Worm (Caenorhabditis elegans) whole organism, mixed stage, embryonic: Measurements from ENCODE around the gene K09C6.8.
"Not testable (repeated sequence)": the region's sequence is repeated elsewhere in the genome, so short reads cannot be mapped to it uniquely, and the experiment has no call there.

Source experiments
- bed-3 ChIP-seq: fragments of 200-800 bp; sonication (Bioruptor generic); optimal IDR thresholded peaks from 3 replicates; lab custom pipeline; 2018; ENCODE audit warnings: mild to moderate bottlenecking, missing genetic modification characterization, moderate library complexity, missing compliant biosample characterization
- blmp-1 ChIP-seq: fragments of 150-350 bp; optimal IDR thresholded peaks from 2 replicates; lab custom pipeline; 2014; ENCODE audit warnings: missing biosample characterization, missing genetic modification characterization
- ceh-39 ChIP-seq: fragments of 150-350 bp; optimal IDR thresholded peaks from 2 replicates; lab custom pipeline; 2014; ENCODE audit warnings: missing biosample characterization, missing genetic modification characterization
- ceh-83 ChIP-seq: fragments of 200-800 bp; sonication (Bioruptor generic); optimal IDR thresholded peaks from 2 replicates; lab custom pipeline; 2018; ENCODE audit warnings: mild to moderate bottlenecking, missing genetic modification characterization, missing compliant biosample characterization
- ces-1 ChIP-seq: fragments of 150-350 bp; optimal IDR thresholded peaks from 2 replicates; lab custom pipeline; 2014; ENCODE audit warnings: missing biosample characterization, missing genetic modification reagents, missing genetic modification characterization
- cnd-1 ChIP-seq: fragments of 200-800 bp; sonication (Bioruptor generic); optimal IDR thresholded peaks from 2 replicates; lab custom pipeline; 2018; ENCODE audit warnings: mild to moderate bottlenecking, missing genetic modification characterization, missing compliant biosample characterization
- drap-1 ChIP-seq: fragments of 200-800 bp; sonication (Bioruptor generic); optimal IDR thresholded peaks from 3 replicates; lab custom pipeline; 2018; ENCODE audit warnings: mild to moderate bottlenecking, missing genetic modification characterization, missing compliant biosample characterization
- elt-1 ChIP-seq: sonication (generic microtip); optimal IDR thresholded peaks from 2 replicates; lab custom pipeline; 2017; ENCODE audit warnings: missing genetic modification characterization, mild to moderate bottlenecking, missing compliant biosample characterization, antibody characterized with exemption, moderate library complexity, borderline replicate concordance; ENCODE audit not compliant: insufficient read depth
- elt-3 ChIP-seq: fragments of 150-350 bp; optimal IDR thresholded peaks from 2 replicates; lab custom pipeline; 2014; ENCODE audit warnings: missing biosample characterization, missing genetic modification characterization
- ham-2 ChIP-seq: fragments of 200-800 bp; sonication (Bioruptor generic); optimal IDR thresholded peaks from 2 replicates; lab custom pipeline; 2018; ENCODE audit warnings: mild to moderate bottlenecking, missing genetic modification characterization, missing compliant biosample characterization
- hlh-1 ChIP-seq: fragments of 150-350 bp; optimal IDR thresholded peaks from 2 replicates; lab custom pipeline; 2014; ENCODE audit warnings: missing biosample characterization, missing genetic modification reagents, missing genetic modification characterization
- lin-13 ChIP-seq: fragments of 150-350 bp; optimal IDR thresholded peaks from 2 replicates; lab custom pipeline; 2014; ENCODE audit warnings: missing biosample characterization, missing genetic modification characterization
- lin-32 ChIP-seq: fragments of 200-800 bp; sonication (Bioruptor generic); optimal IDR thresholded peaks from 2 replicates; lab custom pipeline; 2018; ENCODE audit warnings: mild to moderate bottlenecking, missing genetic modification characterization, missing compliant biosample characterization
- mab-5 ChIP-seq: fragments of 150-350 bp; optimal IDR thresholded peaks from 2 replicates; lab custom pipeline; 2014; ENCODE audit warnings: missing biosample characterization, missing genetic modification characterization
- mep-1 ChIP-seq: fragments of 150-350 bp; optimal IDR thresholded peaks from 2 replicates; lab custom pipeline; 2017; ENCODE audit warnings: missing biosample characterization, missing genetic modification reagents, missing genetic modification characterization, inconsistent platforms
- mls-2 ChIP-seq: sonication (generic microtip); optimal IDR thresholded peaks from 2 replicates; lab custom pipeline; 2016; ENCODE audit warnings: mild to moderate bottlenecking, missing genetic modification characterization, moderate library complexity, missing compliant biosample characterization
- nhr-12 ChIP-seq: fragments of 150-350 bp; optimal IDR thresholded peaks from 2 replicates; lab custom pipeline; 2014; ENCODE audit warnings: missing biosample characterization, missing genetic modification characterization
- nhr-2 ChIP-seq: fragments of 150-350 bp; optimal IDR thresholded peaks from 2 replicates; lab custom pipeline; 2014; ENCODE audit warnings: missing biosample characterization, missing genetic modification characterization
- nhr-237 ChIP-seq: fragments of 150-350 bp; optimal IDR thresholded peaks from 2 replicates; lab custom pipeline; 2014; ENCODE audit warnings: missing biosample characterization, missing genetic modification characterization
- nhr-28 ChIP-seq: fragments of 150-350 bp; optimal IDR thresholded peaks from 2 replicates; lab custom pipeline; 2014; ENCODE audit warnings: missing biosample characterization, missing genetic modification characterization
- nhr-76 ChIP-seq: sonication (generic microtip); optimal IDR thresholded peaks from 2 replicates; lab custom pipeline; 2017; ENCODE audit warnings: missing biosample characterization, missing genetic modification characterization
- pha-4 ChIP-seq: fragments of 150-350 bp; optimal IDR thresholded peaks from 2 replicates; lab custom pipeline; 2018; ENCODE audit warnings: missing biosample characterization, missing genetic modification reagents, missing genetic modification characterization
- sem-2 ChIP-seq: fragments of 200-800 bp; sonication (Bioruptor generic); optimal IDR thresholded peaks from 2 replicates; lab custom pipeline; 2018; ENCODE audit warnings: mild to moderate bottlenecking, missing genetic modification characterization, missing compliant biosample characterization
- sptf-1 ChIP-seq: sonication (generic microtip); optimal IDR thresholded peaks from 2 replicates; lab custom pipeline; 2017; ENCODE audit warnings: mild to moderate bottlenecking, missing genetic modification characterization, moderate library complexity, missing compliant biosample characterization
- tbx-8 ChIP-seq: fragments of 200-800 bp; sonication (Bioruptor generic); optimal IDR thresholded peaks from 2 replicates; lab custom pipeline; 2018; ENCODE audit warnings: mild to moderate bottlenecking, missing genetic modification characterization, moderate library complexity, missing compliant biosample characterization
- unc-120 ChIP-seq: sonication (generic microtip); optimal IDR thresholded peaks from 2 replicates; lab custom pipeline; 2017; ENCODE audit warnings: missing genetic modification characterization, missing compliant biosample characterization; ENCODE audit not compliant: poor library complexity, severe bottlenecking
- unc-62 ChIP-seq: fragments of 150-350 bp; optimal IDR thresholded peaks from 2 replicates; lab custom pipeline; 2014; ENCODE audit warnings: missing biosample characterization, missing genetic modification reagents, missing genetic modification characterization
- zip-8 ChIP-seq: fragments of 150-350 bp; optimal IDR thresholded peaks from 2 replicates; lab custom pipeline; 2014; ENCODE audit warnings: missing biosample characterization, missing genetic modification characterization
- ztf-11 ChIP-seq: fragments of 150-350 bp; optimal IDR thresholded peaks from 2 replicates; lab custom pipeline; 2014; ENCODE audit warnings: missing biosample characterization, missing genetic modification characterization

Gene K09C6.8

DNA sequence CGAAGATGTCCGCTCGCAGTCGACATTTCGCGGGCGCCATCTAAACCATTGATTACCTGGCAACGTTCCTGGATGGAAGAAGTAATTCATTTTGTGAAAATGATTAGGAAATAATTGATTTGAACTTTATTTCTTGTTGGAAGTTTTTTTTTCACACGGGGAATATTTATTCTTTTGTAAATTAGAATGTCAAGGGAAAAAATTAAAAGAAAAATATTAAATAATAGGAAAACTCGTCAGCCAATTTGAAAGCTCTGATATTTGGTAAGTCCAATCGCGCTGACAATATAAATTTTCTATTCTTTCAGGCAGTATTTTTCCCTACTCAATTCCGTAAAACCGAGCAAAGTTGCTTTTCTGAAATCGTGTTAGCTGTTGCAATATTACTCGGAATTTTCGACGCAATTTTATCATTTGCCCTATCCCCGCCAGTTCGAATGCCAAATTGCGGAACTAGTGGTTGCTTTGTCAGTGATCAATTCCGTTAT lies 4.0 kb downstream of the K09C6.8 start, which contains the start of the genes K09C6.7 and K09C6.10:
TSS of gene K09C6.7 (minus strand) at position 101 of the 488 bp plus-strand sequence.
TSS of gene K09C6.10 (plus strand) at position 438 of the 488 bp plus-strand sequence.
- TF ChIP-seq unc-62 (GFP tag; lab: Kevin White, UChicago); sptf-1 (tag; lab: Kevin White, UChicago); mls-2 (tag; lab: Kevin White, UChicago): not testable (repeated sequence)

DNA sequence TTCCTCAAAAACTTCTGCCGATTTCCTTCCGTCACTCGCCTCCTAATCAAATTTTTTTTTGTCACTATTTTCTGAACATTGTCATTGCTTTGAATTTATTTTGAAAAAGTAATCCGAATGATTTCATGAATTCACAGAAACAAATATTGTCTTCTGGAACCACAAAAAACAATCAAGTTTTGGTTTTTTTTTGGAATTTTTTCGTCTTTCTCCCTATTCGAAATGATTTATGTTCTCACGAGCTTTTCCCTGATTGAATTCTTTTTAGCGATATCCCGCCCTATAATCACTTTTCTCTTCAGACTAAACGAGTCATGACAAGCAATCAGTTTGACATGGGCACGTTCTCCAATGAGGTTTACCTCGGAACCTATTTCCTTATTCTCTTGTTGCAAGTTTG lies 9.7 kb downstream of the K09C6.8 start, which contains the start of gene F41H8.1:
TSS of gene F41H8.1 (plus strand) at position 301 of the 400 bp plus-strand sequence.
- no peak for TF ChIP-seq tbx-8
- TF ChIP-seq ces-1, result no peak
- TF ChIP-seq ceh-83, result no peak
- TF ChIP-seq zip-8 (tag; lab: Kevin White, UChicago), result no peak
- no peak for TF ChIP-seq sem-2 (GFP tag; lab: Kevin White, UChicago)
- no peak for TF ChIP-seq unc-120 (tag; lab: Kevin White, UChicago)
- no peak for TF ChIP-seq lin-13 (tag; lab: Kevin White, UChicago)
- TF ChIP-seq pha-4 (tag; lab: Kevin White, UChicago), result no peak
- TF ChIP-seq nhr-12 (tag; lab: Kevin White, UChicago), result no peak
- no peak for TF ChIP-seq lin-32 (GFP tag; lab: Kevin White, UChicago)
- TF ChIP-seq bed-3, result no peak
- no peak for TF ChIP-seq elt-1
- no peak for TF ChIP-seq mep-1 (tag; lab: Kevin White, UChicago)
- no peak for TF ChIP-seq nhr-237
- no peak for TF ChIP-seq ham-2 (GFP tag; lab: Kevin White, UChicago)
- TF ChIP-seq ztf-11, result no peak
- no peak for TF ChIP-seq mab-5

DNA sequence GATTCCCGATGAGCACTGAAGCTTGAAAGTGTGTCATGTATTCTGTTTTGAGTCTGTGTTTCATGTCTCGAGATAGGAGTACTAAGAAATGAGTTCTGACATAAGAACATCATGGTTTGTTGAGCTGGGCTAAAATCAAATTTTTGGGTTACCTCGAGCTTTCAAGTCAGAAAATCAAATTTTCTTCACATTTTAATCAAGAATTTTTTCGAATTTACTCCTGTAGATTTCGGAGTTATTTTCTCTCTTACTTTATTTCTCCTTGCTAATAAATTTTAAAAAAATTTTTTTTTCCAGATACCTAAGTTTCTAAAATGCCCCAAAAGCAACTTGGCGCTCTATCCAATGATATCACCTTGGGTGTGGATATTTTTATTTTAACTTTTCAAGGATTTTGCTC lies 16.9 kb downstream of the K09C6.8 start, which contains the start of gene F41H8.2:
TSS of gene F41H8.2 (plus strand) at position 301 of the 400 bp plus-strand sequence.
- TF ChIP-seq unc-120 (tag; lab: Kevin White, UChicago) (no peak), nhr-237 (no peak), nhr-76 (no peak), ztf-11 (no peak), nhr-28 (tag; lab: Kevin White, UChicago) (no peak), blmp-1 (tag; lab: Kevin White, UChicago) (no peak), zip-8 (tag; lab: Kevin White, UChicago) (no peak), ceh-39 (tag; lab: Kevin White, UChicago) (no peak), drap-1 (no peak), pha-4 (tag; lab: Kevin White, UChicago) (no peak)

DNA sequence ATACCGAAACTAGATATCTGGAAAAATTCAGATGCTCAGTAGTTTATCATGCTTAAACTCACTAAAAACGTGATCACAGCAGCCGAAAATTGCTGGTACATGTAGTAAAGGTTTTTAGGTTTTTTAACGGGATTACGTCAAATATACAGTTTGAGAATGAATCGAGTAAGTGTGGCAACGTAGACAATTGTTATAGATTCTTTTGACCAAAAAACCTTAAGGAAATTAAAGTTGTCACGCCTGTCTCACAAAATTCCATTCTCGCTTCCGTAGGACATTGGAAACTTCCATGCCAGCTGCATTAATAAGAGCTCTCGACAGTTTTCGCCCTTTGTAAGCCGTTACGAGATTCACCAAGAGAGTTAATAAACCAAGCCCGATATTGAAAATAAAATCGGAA lies 20.1 kb downstream of the K09C6.8 start, which contains the start of gene srx-31:
TSS of gene srx-31 (minus strand) at position 101 of the 400 bp plus-strand sequence.
- not testable (repeated sequence) for TF ChIP-seq hlh-1; nhr-237; cnd-1 (tag; lab: Kevin White, UChicago)

DNA sequence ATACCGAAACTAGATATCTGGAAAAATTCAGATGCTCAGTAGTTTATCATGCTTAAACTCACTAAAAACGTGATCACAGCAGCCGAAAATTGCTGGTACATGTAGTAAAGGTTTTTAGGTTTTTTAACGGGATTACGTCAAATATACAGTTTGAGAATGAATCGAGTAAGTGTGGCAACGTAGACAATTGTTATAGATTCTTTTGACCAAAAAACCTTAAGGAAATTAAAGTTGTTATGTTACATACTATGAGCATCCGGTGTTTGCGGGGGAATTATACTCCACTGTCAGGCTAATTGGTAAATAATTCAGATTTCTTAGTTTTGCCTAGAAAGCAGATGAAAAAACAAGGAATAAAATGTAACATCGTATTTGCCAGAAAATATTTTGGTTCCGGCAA lies 22.4 kb downstream of the K09C6.8 start, which contains the start of gene srx-32:
TSS of gene srx-32 (minus strand) at position 101 of the 400 bp plus-strand sequence.
- TF ChIP-seq tbx-8; ham-2 (GFP tag; lab: Kevin White, UChicago); hlh-1: not testable (repeated sequence)

DNA sequence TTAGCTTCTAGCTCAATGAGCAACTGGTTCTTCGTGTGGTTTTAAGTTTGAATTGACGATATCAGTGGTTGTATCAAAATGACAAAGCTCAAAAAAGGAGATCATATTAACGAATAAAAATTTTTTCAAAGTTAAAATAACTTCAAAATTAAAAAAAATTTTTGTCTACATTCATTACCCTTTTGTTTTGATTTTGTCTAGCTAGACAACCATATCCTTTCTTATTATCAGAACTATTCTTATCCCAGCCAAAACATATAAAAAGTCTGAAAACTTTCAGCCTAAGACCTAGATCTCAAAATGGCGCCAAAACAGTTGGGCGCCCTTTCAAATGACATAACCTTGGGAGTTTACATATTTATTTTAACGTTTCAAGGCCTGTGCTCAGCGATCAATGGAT lies 25.8 kb downstream of the K09C6.8 start, which contains the start of gene R13D11.1:
TSS of gene R13D11.1 (plus strand) at position 301 of the 400 bp plus-strand sequence.
- TF ChIP-seq ham-2 (GFP tag; lab: Kevin White, UChicago), result no peak
- TF ChIP-seq elt-3 (tag; lab: Kevin White, UChicago), result no peak
- no peak for TF ChIP-seq unc-62 (GFP tag; lab: Kevin White, UChicago)

DNA sequence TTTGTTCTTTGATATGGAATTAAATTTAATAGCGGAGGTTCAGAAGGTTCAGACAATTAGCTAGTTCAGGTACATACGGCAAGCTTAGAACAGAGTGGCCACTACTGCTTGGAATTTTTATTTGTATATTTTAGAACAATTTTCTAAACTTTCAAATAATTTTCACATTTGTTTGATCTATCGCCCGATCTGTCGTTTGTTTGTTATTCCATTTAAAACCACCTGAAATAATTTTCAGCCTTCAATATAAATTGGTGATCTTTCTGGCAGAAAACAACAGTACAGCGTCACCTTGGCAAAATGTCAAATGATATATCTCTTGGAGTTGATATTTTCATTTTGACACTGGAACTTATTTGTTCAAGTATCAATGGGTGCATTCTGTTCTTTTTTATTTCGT lies 28.3 kb downstream of the K09C6.8 start, which contains the start of gene R13D11.3:
TSS of gene R13D11.3 (plus strand) at position 301 of the 400 bp plus-strand sequence.
- no peak for TF ChIP-seq unc-120 (tag; lab: Kevin White, UChicago)
- no peak for TF ChIP-seq nhr-2
- no peak for TF ChIP-seq elt-1
